Worm (Caenorhabditis elegans): ENCODE data around the gene F56D6.12.
A peak's percentile ranks its signal among the peaks of the same experiment; 100 is the strongest.

The F56D6.12 gene

DNA sequence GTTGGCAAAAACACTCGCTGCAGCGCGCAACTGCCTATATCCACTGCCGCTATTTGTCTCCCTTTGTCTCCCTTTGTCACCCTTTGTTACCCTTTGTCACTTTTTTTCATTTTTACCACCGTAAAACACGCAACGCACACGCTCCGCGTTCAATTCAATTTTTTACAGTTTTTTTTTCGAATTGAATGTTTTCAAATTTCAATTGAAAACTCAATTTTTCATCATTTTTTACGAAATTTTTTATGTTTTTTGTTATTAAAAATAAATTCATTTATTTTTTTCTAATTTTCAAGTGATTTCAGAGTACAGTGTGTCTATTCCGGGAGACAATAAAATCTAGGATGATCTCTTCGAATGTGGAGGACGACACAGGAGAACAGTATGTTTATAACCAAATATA lies 35.1 kb downstream of the F56D6.12 start, which contains the start of gene Y46C8AL.11:
TSS of gene Y46C8AL.11 (plus strand) at position 301 of the 400 bp plus-strand sequence.
- TF ChIP-seq sma-3 (GFP tag; optimal IDR thresholded peaks at IDR 0.05) (no peak), nhr-77 (tag; optimal IDR thresholded peaks at IDR 0.05) (no peak), nhr-129 (tag; optimal IDR thresholded peaks at IDR 0.05) (no peak), elt-3 (tag; optimal IDR thresholded peaks at IDR 0.05) (no peak), ZK546.5 (tag; optimal IDR thresholded peaks at IDR 0.05) (no peak), dmd-4 (tag; optimal IDR thresholded peaks at IDR 0.05) (no peak), gmeb-1 (tag; optimal IDR thresholded peaks at IDR 0.05) (no peak), peb-1 (tag; optimal IDR thresholded peaks at IDR 0.05) (no peak), snpc-4 (tag; optimal IDR thresholded peaks at IDR 0.05) (no peak), unc-62 (GFP tag; optimal IDR thresholded peaks at IDR 0.05) (no peak), unc-55 (GFP tag; optimal IDR thresholded peaks at IDR 0.05) (no peak), ceh-82 (tag; optimal IDR thresholded peaks at IDR 0.05) (no peak), nhr-23 (tag; optimal IDR thresholded peaks at IDR 0.05) (no peak), nhr-10 (tag; optimal IDR thresholded peaks at IDR 0.05) (no peak), nhr-21 (tag; optimal IDR thresholded peaks at IDR 0.05) (no peak), mab-5 (tag; optimal IDR thresholded peaks at IDR 0.05) (no peak), lin-11 (tag; optimal IDR thresholded peaks at IDR 0.05) (no peak), skn-1 (tag; optimal IDR thresholded peaks at IDR 0.05) (no peak), sma-9 (GFP tag; optimal IDR thresholded peaks at IDR 0.05) (no peak), sma-9 (tag; optimal IDR thresholded peaks at IDR 0.05) (no peak), ztf-1 (GFP tag; conservative IDR thresholded peaks at IDR 0.05) (no peak)

DNA sequence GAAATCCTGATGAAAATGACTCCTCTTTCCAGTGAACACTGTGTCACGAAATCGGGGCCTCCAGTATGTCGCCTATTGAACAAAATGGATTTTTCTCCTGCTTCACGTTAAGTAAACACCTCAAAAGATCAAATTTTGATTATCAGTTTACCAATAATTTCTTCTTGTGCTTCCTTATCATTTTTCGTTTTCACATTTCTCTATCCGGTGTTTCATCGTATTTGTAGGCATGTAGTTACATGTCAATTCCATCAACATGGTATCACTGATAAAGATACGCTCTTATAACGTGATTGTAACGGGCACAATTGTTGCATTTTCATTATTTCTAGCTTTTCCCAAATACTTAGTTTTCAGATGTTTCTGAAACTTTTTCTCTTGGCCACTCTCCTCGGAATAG lies 36.5 kb downstream of the F56D6.12 start, which contains the start of gene clec-72:
TSS of gene clec-72 (plus strand) at position 358 of the 400 bp plus-strand sequence.
- TF ChIP-seq sma-9 (GFP tag; optimal IDR thresholded peaks at IDR 0.05) = peak; percentile 50
- TF ChIP-seq sma-9 (tag; optimal IDR thresholded peaks at IDR 0.05) = no peak
- TF ChIP-seq nhr-6 (tag; optimal IDR thresholded peaks at IDR 0.05) = no peak
- TF ChIP-seq unc-62 (GFP tag; optimal IDR thresholded peaks at IDR 0.05) = no peak
- no peak for TF ChIP-seq ztf-11 (tag; optimal IDR thresholded peaks at IDR 0.05)
- TF ChIP-seq skn-1 (tag; optimal IDR thresholded peaks at IDR 0.05) = peak; percentile 11
- no peak for TF ChIP-seq ZK546.5 (tag; optimal IDR thresholded peaks at IDR 0.05)
- TF ChIP-seq crh-2 (tag; optimal IDR thresholded peaks at IDR 0.05) = peak; percentile 18
- TF ChIP-seq gmeb-1 (tag; optimal IDR thresholded peaks at IDR 0.05) = peak; percentile 5
- no peak for TF ChIP-seq unc-39 (tag; optimal IDR thresholded peaks at IDR 0.05)
- peak; percentile 98 for TF ChIP-seq fos-1 (tag; optimal IDR thresholded peaks at IDR 0.05)
- no peak for TF ChIP-seq dmd-4 (tag; optimal IDR thresholded peaks at IDR 0.05)
- TF ChIP-seq nhr-237 (tag; optimal IDR thresholded peaks at IDR 0.05) = no peak

DNA sequence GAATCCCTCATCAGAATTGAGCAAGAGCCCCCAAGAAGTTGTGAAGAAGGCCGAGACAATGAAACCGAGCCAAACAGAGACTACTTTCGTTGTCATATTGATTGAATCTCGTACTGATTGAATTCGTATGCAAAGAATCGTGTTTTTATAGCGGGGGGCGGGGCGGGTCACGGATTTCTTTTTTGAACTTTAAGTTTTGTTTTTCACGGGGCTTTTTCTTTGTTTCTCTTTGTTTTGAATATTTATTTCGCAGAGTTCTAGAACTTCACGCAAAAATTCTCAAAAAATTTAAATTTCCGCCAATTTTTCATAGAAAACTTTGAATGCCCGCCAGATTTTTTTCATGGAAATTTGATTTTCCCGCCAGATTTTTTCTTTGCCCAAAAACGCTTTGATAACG lies 48.2 kb downstream of the F56D6.12 start, which contains the start of gene clec-73:
TSS of gene clec-73 (minus strand) at position 101 of the 400 bp plus-strand sequence.
- TF ChIP-seq nhr-77 (tag; optimal IDR thresholded peaks at IDR 0.05) = no peak

DNA sequence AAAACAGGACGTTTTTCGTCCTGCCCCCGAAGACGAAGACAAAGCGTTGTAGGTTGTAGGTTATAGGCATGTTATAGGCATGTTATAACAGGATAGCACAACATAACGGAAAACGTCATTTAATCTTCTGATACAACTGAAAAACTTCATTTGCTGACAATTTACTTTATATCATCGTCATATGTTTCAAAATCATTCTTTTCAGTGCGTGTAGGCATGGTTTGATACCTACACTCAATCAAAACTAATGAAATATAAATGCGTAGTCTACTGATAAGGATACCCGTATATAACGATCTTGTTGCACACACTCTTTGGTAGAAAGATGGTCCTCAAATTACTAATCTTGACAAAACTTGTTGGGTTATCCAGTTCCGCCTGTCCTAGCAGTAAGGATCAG lies 48.8 kb downstream of the F56D6.12 start, which contains the start of gene clec-74:
TSS of gene clec-74 (plus strand) at position 301 of the 400 bp plus-strand sequence.
- TF ChIP-seq R02D3.7 (tag; optimal IDR thresholded peaks at IDR 0.05) = no peak
- TF ChIP-seq lsy-2 (tag; optimal IDR thresholded peaks at IDR 0.05) = no peak
- TF ChIP-seq ceh-82 (tag; optimal IDR thresholded peaks at IDR 0.05) = no peak
- TF ChIP-seq nhr-12 (tag; optimal IDR thresholded peaks at IDR 0.05) = no peak
- no peak for TF ChIP-seq aly-2 (tag; optimal IDR thresholded peaks at IDR 0.05)
- no peak for TF ChIP-seq unc-39 (tag; optimal IDR thresholded peaks at IDR 0.05)
- TF ChIP-seq ama-1 (optimal IDR thresholded peaks at IDR 0.05) = no peak
- no peak for TF ChIP-seq nhr-6 (tag; optimal IDR thresholded peaks at IDR 0.05)
- TF ChIP-seq elt-1 (tag; optimal IDR thresholded peaks at IDR 0.05) = no peak
- no peak for TF ChIP-seq mab-5 (tag; optimal IDR thresholded peaks at IDR 0.05)
- TF ChIP-seq F13H6.1 (tag; optimal IDR thresholded peaks at IDR 0.05) = no peak
- no peak for TF ChIP-seq lin-39 (tag; optimal IDR thresholded peaks at IDR 0.05)
- TF ChIP-seq alr-1 (tag; optimal IDR thresholded peaks at IDR 0.05) = no peak
- TF ChIP-seq fos-1 (tag; optimal IDR thresholded peaks at IDR 0.05) = no peak
- TF ChIP-seq sma-9 (GFP tag; optimal IDR thresholded peaks at IDR 0.05) = no peak
- TF ChIP-seq sma-9 (tag; optimal IDR thresholded peaks at IDR 0.05) = no peak
